Worm (Caenorhabditis elegans) whole organism, young adult: ENCODE results near the gene dhps-1.

Source experiments
- B0035.1 ChIP-seq: sonication (generic microtip); optimal IDR thresholded peaks from 2 replicates; lab custom pipeline; 2016; ENCODE audit warnings: missing genetic modification characterization, mild to moderate bottlenecking, missing compliant biosample characterization, missing genotype, missing genetic modification reagents
- B0261.1 ChIP-seq: sonication (generic microtip); optimal IDR thresholded peaks from 2 replicates; lab custom pipeline; 2016; ENCODE audit warnings: mild to moderate bottlenecking, missing genetic modification characterization, moderate library complexity, missing compliant biosample characterization
- B0336.3 ChIP-seq: fragments of 200-800 bp; sonication (Bioruptor generic); IDR thresholded peaks from 2 replicates; pipeline ENCODE4 v1.3.6; 2022; ENCODE audit warnings: missing genetic modification characterization, missing compliant biosample characterization
- C06A6.2 ChIP-seq: fragments of 200-800 bp; sonication (Bioruptor generic); conservative IDR thresholded peaks from 2 replicates; pipeline ENCODE4 v1.3.6; 2022; ENCODE audit warnings: missing genetic modification characterization, missing compliant biosample characterization
- F33H1.4 ChIP-seq: fragments of 200-800 bp; sonication (Bioruptor generic); IDR thresholded peaks from 2 replicates; pipeline ENCODE4 v1.3.6; 2022; ENCODE audit warnings: missing genetic modification reagents, missing genetic modification characterization, missing compliant biosample characterization
- F37B4.10 ChIP-seq: fragments of 200-800 bp; sonication (Bioruptor generic); IDR thresholded peaks from 2 replicates; pipeline ENCODE4 v1.3.6; 2022; ENCODE audit warnings: missing genetic modification characterization, missing compliant biosample characterization
- F39B2.1 ChIP-seq: fragments of 200-800 bp; sonication (Bioruptor generic); IDR thresholded peaks from 2 replicates; pipeline ENCODE4 v1.3.6; 2022; ENCODE audit warnings: missing genetic modification reagents, missing genetic modification characterization, missing compliant biosample characterization
- F52B5.7 ChIP-seq: sonication (generic microtip); optimal IDR thresholded peaks from 2 replicates; lab custom pipeline; 2016; ENCODE audit warnings: mild to moderate bottlenecking, missing genetic modification characterization, missing compliant biosample characterization
- F57A8.1 ChIP-seq: fragments of 200-800 bp; sonication (Bioruptor generic); optimal IDR thresholded peaks from 2 replicates; lab custom pipeline; 2018; ENCODE audit warnings: mild to moderate bottlenecking, missing genetic modification characterization, moderate library complexity, missing compliant biosample characterization
- K11D2.4 ChIP-seq: fragments of 200-800 bp; sonication (Bioruptor generic); IDR thresholded peaks from 2 replicates; pipeline ENCODE4 v1.3.6; 2022; ENCODE audit warnings: missing genetic modification reagents, missing genetic modification characterization, missing compliant biosample characterization
- K12H6.12 ChIP-seq: fragments of 200-800 bp; sonication (Bioruptor generic); optimal IDR thresholded peaks from 2 replicates; lab custom pipeline; 2018; ENCODE audit warnings: mild to moderate bottlenecking, missing genetic modification characterization, missing compliant biosample characterization
- T26A5.8 ChIP-seq: sonication (generic microtip); optimal IDR thresholded peaks from 2 replicates; lab custom pipeline; 2016; ENCODE audit warnings: missing genetic modification characterization, missing compliant biosample characterization
- Y53G8AR.9 ChIP-seq: fragments of 200-800 bp; sonication (Bioruptor generic); conservative IDR thresholded peaks from 2 replicates; pipeline ENCODE4 v1.3.6; 2022; ENCODE audit warnings: missing genetic modification reagents, missing genetic modification characterization, missing compliant biosample characterization
- Y67H2A.10 ChIP-seq: fragments of 200-800 bp; sonication (Bioruptor generic); conservative IDR thresholded peaks from 2 replicates; pipeline ENCODE4 v1.3.6; 2022; ENCODE audit warnings: missing genetic modification reagents, missing genetic modification characterization, missing compliant biosample characterization
- Y79H2A.3 ChIP-seq: fragments of 200-800 bp; sonication (Bioruptor generic); conservative IDR thresholded peaks from 2 replicates; pipeline ENCODE4 v1.3.6; 2022; ENCODE audit warnings: missing genetic modification reagents, missing genetic modification characterization, missing compliant biosample characterization
- akir-1 ChIP-seq: fragments of 200-800 bp; sonication (Bioruptor generic); optimal IDR thresholded peaks from 2 replicates; lab custom pipeline; 2018; ENCODE audit warnings: mild to moderate bottlenecking, missing genetic modification characterization, moderate library complexity, missing compliant biosample characterization
- ama-1 ChIP-seq, 3 experiments: fragments of 150-350 bp in 1 of 3; sonication (generic microtip) in 2 of 3; optimal IDR thresholded peaks; 2 replicates each; lab custom pipeline; 2014 to 2018; ENCODE audit warnings: missing biosample characterization in 2 of 3, missing genetic modification characterization in 2 of 3, missing genetic modification reagents in 2 of 3
- aptf-2 ChIP-seq: fragments of 200-800 bp; sonication (Bioruptor generic); conservative IDR thresholded peaks from 2 replicates; pipeline ENCODE4 v1.3.6; 2022; ENCODE audit warnings: missing genetic modification reagents, missing genetic modification characterization, missing compliant biosample characterization
- attf-3 ChIP-seq: fragments of 200-800 bp; sonication (Bioruptor generic); conservative IDR thresholded peaks from 2 replicates; pipeline ENCODE4 v1.3.6; 2022; ENCODE audit warnings: missing genetic modification reagents, missing genetic modification characterization, missing compliant biosample characterization
- ceh-100 ChIP-seq: fragments of 200-800 bp; sonication (Bioruptor generic); IDR thresholded peaks from 2 replicates; pipeline ENCODE4 v1.3.6; 2022; ENCODE audit warnings: missing genetic modification reagents, missing genetic modification characterization, missing compliant biosample characterization
- ceh-27 ChIP-seq: fragments of 200-800 bp; sonication (Bioruptor generic); optimal IDR thresholded peaks from 2 replicates; lab custom pipeline; 2018; ENCODE audit warnings: mild to moderate bottlenecking, missing genetic modification characterization, moderate library complexity, missing compliant biosample characterization
- ceh-40 ChIP-seq: fragments of 200-800 bp; sonication (Bioruptor generic); IDR thresholded peaks from 2 replicates; pipeline ENCODE4 v1.3.6; 2022; ENCODE audit warnings: missing genetic modification characterization, missing compliant biosample characterization
- dox-1 ChIP-seq: fragments of 200-800 bp; sonication (Bioruptor generic); IDR thresholded peaks from 2 replicates; pipeline ENCODE4 v1.3.6; 2022; ENCODE audit warnings: missing genetic modification reagents, missing genetic modification characterization, missing compliant biosample characterization
- efl-1 ChIP-seq: fragments of 150-350 bp; optimal IDR thresholded peaks from 2 replicates; lab custom pipeline; 2014; ENCODE audit warnings: missing biosample characterization, missing genetic modification reagents, missing genetic modification characterization
- egl-18 ChIP-seq: fragments of 200-800 bp; sonication (Bioruptor generic); IDR thresholded peaks from 2 replicates; pipeline ENCODE4 v1.3.6; 2022; ENCODE audit warnings: missing genetic modification reagents, missing genetic modification characterization, missing compliant biosample characterization
- him-1 ChIP-seq: sonication (generic microtip); optimal IDR thresholded peaks from 2 replicates; lab custom pipeline; 2016; ENCODE audit warnings: missing genotype, missing genetic modification reagents, missing genetic modification characterization, missing compliant biosample characterization
- hlh-12 ChIP-seq: sonication (generic microtip); optimal IDR thresholded peaks from 2 replicates; lab custom pipeline; 2016; ENCODE audit warnings: missing genetic modification characterization, missing compliant biosample characterization
- hmg-1.2 ChIP-seq: fragments of 200-800 bp; sonication (Bioruptor generic); IDR thresholded peaks from 2 replicates; pipeline ENCODE4 v1.3.6; 2022; ENCODE audit warnings: missing genetic modification reagents, missing genetic modification characterization, missing compliant biosample characterization
- hmg-20 ChIP-seq: fragments of 200-800 bp; sonication (Bioruptor generic); IDR thresholded peaks from 2 replicates; pipeline ENCODE4 v1.3.6; 2022; ENCODE audit warnings: missing genetic modification reagents, missing genetic modification characterization, missing compliant biosample characterization
- hrde-1 ChIP-seq: sonication (generic microtip); optimal IDR thresholded peaks from 2 replicates; lab custom pipeline; 2016; ENCODE audit warnings: missing genetic modification characterization, mild to moderate bottlenecking, missing compliant biosample characterization, moderate library complexity, missing genotype, missing genetic modification reagents, borderline replicate concordance
- hsf-1 ChIP-seq: fragments of 200-800 bp; sonication (Bioruptor generic); IDR thresholded peaks from 2 replicates; pipeline ENCODE4 v1.3.6; 2022; ENCODE audit warnings: missing genetic modification reagents, missing genetic modification characterization, missing compliant biosample characterization
- lag-1 ChIP-seq: fragments of 200-800 bp; sonication (Bioruptor generic); IDR thresholded peaks from 2 replicates; pipeline ENCODE4 v1.3.6; 2022; ENCODE audit warnings: missing genetic modification reagents, missing genetic modification characterization, missing compliant biosample characterization
- lin-26 ChIP-seq: fragments of 200-800 bp; sonication (Bioruptor generic); IDR thresholded peaks from 2 replicates; pipeline ENCODE4 v1.3.6; 2022; ENCODE audit warnings: missing genetic modification reagents, missing genetic modification characterization, missing compliant biosample characterization
- lin-35 ChIP-seq, 3 experiments: fragments of 150-350 bp in 2 of 3; sonication (generic microtip) in 1 of 3; optimal IDR thresholded peaks; 2 replicates each; lab custom pipeline; 2014 to 2018; ENCODE audit warnings: missing biosample characterization in 3 of 3, missing genetic modification characterization in 3 of 3, missing genetic modification reagents in 3 of 3
- lsy-27 ChIP-seq: sonication (generic microtip); optimal IDR thresholded peaks from 2 replicates; lab custom pipeline; 2017; ENCODE audit warnings: missing genetic modification characterization, mild to moderate bottlenecking, missing compliant biosample characterization, antibody characterized with exemption, missing genotype, borderline replicate concordance; ENCODE audit not compliant: insufficient read depth
- madf-3 ChIP-seq: fragments of 200-800 bp; sonication (Bioruptor generic); IDR thresholded peaks from 2 replicates; pipeline ENCODE4 v1.3.6; 2022; ENCODE audit warnings: missing genetic modification reagents, missing genetic modification characterization, missing compliant biosample characterization
- madf-6 ChIP-seq: fragments of 200-800 bp; sonication (Bioruptor generic); IDR thresholded peaks from 2 replicates; pipeline ENCODE4 v1.3.6; 2022; ENCODE audit warnings: missing genetic modification reagents, missing genetic modification characterization, missing compliant biosample characterization
- madf-8 ChIP-seq: fragments of 200-800 bp; sonication (Bioruptor generic); conservative IDR thresholded peaks from 2 replicates; pipeline ENCODE4 v1.3.6; 2022; ENCODE audit warnings: missing genetic modification reagents, missing genetic modification characterization, missing compliant biosample characterization
- nfyb-1 ChIP-seq: fragments of 200-800 bp; sonication (Bioruptor generic); IDR thresholded peaks from 2 replicates; pipeline ENCODE4 v1.3.6; 2022; ENCODE audit warnings: missing genetic modification reagents, missing genetic modification characterization, missing compliant biosample characterization
- nhr-90 ChIP-seq: sonication (generic microtip); optimal IDR thresholded peaks from 2 replicates; lab custom pipeline; 2016; ENCODE audit warnings: missing genotype, mild to moderate bottlenecking, missing genetic modification characterization, missing compliant biosample characterization
- rpc-1 ChIP-seq, 2 experiments: fragments of 150-350 bp in 1 of 2; sonication (generic microtip) in 1 of 2; optimal IDR thresholded peaks; 2 replicates each; lab custom pipeline; 2014 to 2018; ENCODE audit warnings: missing biosample characterization in 1 of 2, missing genetic modification characterization in 1 of 2, missing genetic modification reagents in 1 of 2, missing genotype in 1 of 2
- tbx-9 ChIP-seq: sonication (generic microtip); optimal IDR thresholded peaks from 2 replicates; lab custom pipeline; 2016; ENCODE audit warnings: borderline replicate concordance, missing genetic modification characterization, inconsistent platforms, missing compliant biosample characterization
- tlf-1 ChIP-seq: fragments of 200-800 bp; sonication (Bioruptor generic); optimal IDR thresholded peaks from 2 replicates; lab custom pipeline; 2018; ENCODE audit warnings: mild to moderate bottlenecking, missing genetic modification characterization, missing compliant biosample characterization
- unc-62 ChIP-seq: fragments of 150-350 bp; optimal IDR thresholded peaks from 2 replicates; lab custom pipeline; 2014; ENCODE audit warnings: missing biosample characterization, missing genetic modification reagents, missing genetic modification characterization
- xnd-1 ChIP-seq: sonication (generic microtip); optimal IDR thresholded peaks from 2 replicates; lab custom pipeline; 2016; ENCODE audit warnings: missing genotype, missing genetic modification reagents, missing genetic modification characterization, missing compliant biosample characterization
- zim-3 ChIP-seq: sonication (generic microtip); optimal IDR thresholded peaks from 2 replicates; lab custom pipeline; 2017; ENCODE audit warnings: mild to moderate bottlenecking, missing genetic modification characterization, moderate library complexity, missing compliant biosample characterization
- ztf-22 ChIP-seq: fragments of 200-800 bp; sonication (Bioruptor generic); optimal IDR thresholded peaks from 2 replicates; lab custom pipeline; 2018; ENCODE audit warnings: mild to moderate bottlenecking, missing genetic modification characterization, moderate library complexity, missing compliant biosample characterization
- ztf-25 ChIP-seq: fragments of 200-800 bp; sonication (Bioruptor generic); IDR thresholded peaks from 2 replicates; pipeline ENCODE4 v1.3.6; 2022; ENCODE audit warnings: missing genetic modification reagents, missing genetic modification characterization, missing compliant biosample characterization
- ztf-3 ChIP-seq: fragments of 200-800 bp; sonication (Bioruptor generic); optimal IDR thresholded peaks from 2 replicates; lab custom pipeline; 2018; ENCODE audit warnings: mild to moderate bottlenecking, missing genetic modification characterization, missing compliant biosample characterization

Gene dhps-1

ce11 chrII:12040167-12040566 lies 47.4 kb downstream of the dhps-1 start (continued):
- TF ChIP-seq F33H1.4 (GFP tag; lab: Robert Waterston, UW) (no peak), ceh-27 (peak; percentile 9), madf-6 (no peak), K12H6.12 (no peak), B0336.3 (GFP tag; lab: Robert Waterston, UW) (no peak), rpc-1 (optimal IDR thresholded peaks at IDR 0.05; lab: Kevin White, UChicago) (no peak), rpc-1 (tag; optimal IDR thresholded peaks at IDR 0.05; lab: Kevin White, UChicago) (no peak), F37B4.10 (no peak), T26A5.8 (no peak), B0035.1 (tag; lab: Kevin White, UChicago) (no peak), lin-35 (GFP tag; optimal IDR thresholded peaks at IDR 0.05; lab: Kevin White, UChicago) (no peak), ztf-22 (GFP tag; lab: Kevin White, UChicago) (no peak), hmg-20 (no peak), egl-18 (no peak), nfyb-1 (GFP tag; lab: Robert Waterston, UW) (0 out of 2 replicates have a peak, but pooled peaks have one; percentile 21), nhr-90 (tag; lab: Kevin White, UChicago) (no peak), ztf-3 (GFP tag; lab: Kevin White, UChicago) (no peak), akir-1 (GFP tag; lab: Kevin White, UChicago) (no peak), ceh-100 (GFP tag; lab: Robert Waterston, UW) (peak; percentile 30; the same call in 1 of the 2 replicates), aptf-2 (GFP tag; lab: Robert Waterston, UW) (no peak), him-1 (no peak), hsf-1 (GFP tag; lab: Robert Waterston, UW) (no peak), efl-1 (GFP tag; lab: Kevin White, UChicago) (no peak), F57A8.1 (no peak), hrde-1 (tag; lab: Kevin White, UChicago) (no peak), lag-1 (GFP tag; lab: Robert Waterston, UW) (no peak), hlh-12 (tag; lab: Kevin White, UChicago) (no peak), Y67H2A.10 (GFP tag; lab: Robert Waterston, UW) (no peak), madf-3 (GFP tag; lab: Robert Waterston, UW) (no peak), xnd-1 (no peak), unc-62 (GFP tag; lab: Kevin White, UChicago) (no peak), attf-3 (GFP tag; lab: Robert Waterston, UW) (no peak), dox-1 (GFP tag; lab: Robert Waterston, UW) (no peak; the same call in 1 of the 2 replicates), zim-3 (tag; lab: Kevin White, UChicago) (no peak), K11D2.4 (GFP tag; lab: Robert Waterston, UW) (no peak), tbx-9 (tag; lab: Kevin White, UChicago) (no peak), Y79H2A.3 (GFP tag; lab: Robert Waterston, UW) (no peak), ceh-40 (GFP tag; lab: Robert Waterston, UW) (no peak), lsy-27 (tag; lab: Kevin White, UChicago) (no peak), ztf-25 (GFP tag; lab: Robert Waterston, UW) (no peak), F52B5.7 (tag; lab: Kevin White, UChicago) (no peak), C06A6.2 (GFP tag; lab: Robert Waterston, UW) (no peak; the same call in 1 of the 2 replicates), hmg-1.2 (peak; percentile 89), tlf-1 (GFP tag; lab: Kevin White, UChicago) (no peak), ama-1 (optimal IDR thresholded peaks at IDR 0.05; lab: Kevin White, UChicago) (peak; percentile 20), ama-1 (GFP tag; optimal IDR thresholded peaks at IDR 0.05; lab: Kevin White, UChicago) (no peak), Y53G8AR.9 (GFP tag; lab: Robert Waterston, UW) (no peak), madf-8 (GFP tag; lab: Robert Waterston, UW) (no peak), F39B2.1 (no peak), B0261.1 (tag; lab: Kevin White, UChicago) (no peak), lin-26 (no peak)
